Fruit fly (Drosophila melanogaster) whole organism, adult: ENCODE results near the gene Argk1.

ENCODE experiments used
- CG11617 ChIP-seq: fragments of 200-800 bp; sonication (Bioruptor generic); optimal IDR thresholded peaks from 2 replicates; lab custom pipeline; 2017; ENCODE audit warnings: mild to moderate bottlenecking, missing biosample characterization, missing genetic modification reagents, missing genetic modification characterization
- CG12768 ChIP-seq: fragments of 200-800 bp; sonication (Bioruptor generic); optimal IDR thresholded peaks from 2 replicates; lab custom pipeline; 2017; ENCODE audit warnings: missing biosample characterization, missing genetic modification characterization, mild to moderate bottlenecking, moderate library complexity, missing genetic modification reagents
- Clk ChIP-seq: fragments of 200-800 bp; sonication (Bioruptor generic); optimal IDR thresholded peaks from 2 replicates; lab custom pipeline; 2017; ENCODE audit warnings: missing biosample characterization, missing genetic modification characterization
- Crg-1 ChIP-seq: fragments of 200-800 bp; sonication (Bioruptor generic); optimal IDR thresholded peaks from 2 replicates; lab custom pipeline; 2016; ENCODE audit warnings: missing biosample characterization, missing genetic modification characterization
- Mnt ChIP-seq: fragments of 200-800 bp; sonication (Bioruptor generic); optimal IDR thresholded peaks from 2 replicates; lab custom pipeline; 2016; ENCODE audit warnings: missing biosample characterization, mild to moderate bottlenecking, missing genetic modification characterization
- bab1 ChIP-seq: fragments of 200-800 bp; sonication (Bioruptor generic); optimal IDR thresholded peaks from 3 replicates; lab custom pipeline; 2019; ENCODE audit warnings: missing biosample characterization, mild to moderate bottlenecking, missing genetic modification characterization, moderate library complexity
- cnc ChIP-seq, 2 experiments: fragments of >200 bp; optimal IDR thresholded peaks; 2 replicates each; lab custom pipeline; 2017
- ovo ChIP-seq: fragments of 200-800 bp; sonication (Bioruptor generic); optimal IDR thresholded peaks from 2 replicates; lab custom pipeline; 2016; ENCODE audit warnings: missing biosample characterization, missing genetic modification characterization
- pad ChIP-seq: fragments of 200-800 bp; sonication (Bioruptor generic); optimal IDR thresholded peaks from 3 replicates; lab custom pipeline; 2017; ENCODE audit warnings: missing biosample characterization, missing genetic modification characterization, mild to moderate bottlenecking, moderate library complexity, missing genetic modification reagents

dm6 chr3L:9003369-9003768 is 62.5 kb downstream of the Argk1 start:
- no peak for TF ChIP-seq ovo (GFP tag; lab: Kevin White, UChicago)
- no peak for TF ChIP-seq pad (GFP tag; lab: Kevin White, UChicago)
- no peak for TF ChIP-seq CG11617 (GFP tag; lab: Kevin White, UChicago)
- no peak for TF ChIP-seq Clk (GFP tag; lab: Kevin White, UChicago)
- no peak for TF ChIP-seq CG12768 (GFP tag; lab: Kevin White, UChicago)
- no peak for TF ChIP-seq Mnt (GFP tag; lab: Kevin White, UChicago)
- TF ChIP-seq cnc (optimal IDR thresholded peaks at IDR 0.05; lab: Kevin White, UChicago): no peak
- no peak for TF ChIP-seq Crg-1 (GFP tag; lab: Kevin White, UChicago)
- no peak for TF ChIP-seq bab1 (GFP tag; lab: Kevin White, UChicago)
